Fruit fly (Drosophila melanogaster) whole organism, embryonic: ENCODE results near the gene CG7379.

Experiments
- CG10267 ChIP-seq: fragments of 200-800 bp; sonication (Bioruptor generic); optimal IDR thresholded peaks from 2 replicates; lab custom pipeline; 2018; ENCODE audit warnings: missing biosample characterization, mild to moderate bottlenecking, missing genetic modification characterization, moderate library complexity
- CG10979 ChIP-seq: fragments of 200-800 bp; sonication (Bioruptor generic); optimal IDR thresholded peaks from 2 replicates; lab custom pipeline; 2018; ENCODE audit warnings: missing biosample characterization, mild to moderate bottlenecking, missing genetic modification characterization, moderate library complexity
- CG11085 ChIP-seq: fragments of 200-800 bp; sonication (Bioruptor generic); IDR thresholded peaks from 2 replicates; pipeline ENCODE4 v1.3.6; 2022; ENCODE audit warnings: missing biosample characterization, missing genetic modification characterization
- CG13296 ChIP-seq: fragments of 200-800 bp; sonication (Bioruptor generic); optimal IDR thresholded peaks from 3 replicates; lab custom pipeline; 2018; ENCODE audit warnings: missing biosample characterization, mild to moderate bottlenecking, missing genetic modification characterization
- CG13894 ChIP-seq: fragments of 200-800 bp; sonication (Bioruptor generic); optimal IDR thresholded peaks from 3 replicates; lab custom pipeline; 2018; ENCODE audit warnings: missing biosample characterization, mild to moderate bottlenecking, missing genetic modification characterization, moderate library complexity
- CG14014 ChIP-seq: fragments of 200-800 bp; sonication (Bioruptor generic); IDR thresholded peaks from 2 replicates; pipeline ENCODE4 v1.3.6; 2022; ENCODE audit warnings: missing biosample characterization, missing genetic modification characterization
- CG15696 ChIP-seq: fragments of 200-800 bp; sonication (Bioruptor generic); optimal IDR thresholded peaks from 2 replicates; lab custom pipeline; 2019; ENCODE audit warnings: missing biosample characterization, mild to moderate bottlenecking, missing genetic modification characterization, moderate library complexity
- CG1603 ChIP-seq: fragments of 200-800 bp; sonication (Bioruptor generic); optimal IDR thresholded peaks from 2 replicates; lab custom pipeline; 2019; ENCODE audit warnings: missing biosample characterization, mild to moderate bottlenecking, missing genetic modification characterization, moderate library complexity
- CG1792 ChIP-seq: fragments of 200-800 bp; sonication (Bioruptor generic); optimal IDR thresholded peaks from 2 replicates; lab custom pipeline; 2016; ENCODE audit warnings: missing biosample characterization, missing genetic modification characterization
- CG18262 ChIP-seq: fragments of 200-800 bp; optimal IDR thresholded peaks from 3 replicates; lab custom pipeline; 2019; ENCODE audit warnings: missing biosample characterization, mild to moderate bottlenecking, missing genetic modification characterization, moderate library complexity
- CG2712 ChIP-seq: fragments of 200-800 bp; optimal IDR thresholded peaks from 3 replicates; lab custom pipeline; 2019; ENCODE audit warnings: missing biosample characterization, mild to moderate bottlenecking, missing genetic modification characterization, moderate library complexity
- CG4404 ChIP-seq: fragments of 200-800 bp; sonication (Bioruptor generic); IDR thresholded peaks from 2 replicates; pipeline ENCODE4 v1.3.6; 2022; ENCODE audit warnings: missing biosample characterization, missing genetic modification characterization
- CG4707 ChIP-seq: fragments of 200-800 bp; sonication (Bioruptor generic); optimal IDR thresholded peaks from 2 replicates; lab custom pipeline; 2018; ENCODE audit warnings: missing biosample characterization, mild to moderate bottlenecking, missing genetic modification characterization, moderate library complexity
- CG9727 ChIP-seq: fragments of 200-800 bp; sonication (Bioruptor generic); optimal IDR thresholded peaks from 3 replicates; lab custom pipeline; 2017; ENCODE audit warnings: missing biosample characterization, mild to moderate bottlenecking, missing genetic modification characterization
- CTCF ChIP-seq: fragments of 200-800 bp; sonication (Bioruptor generic); optimal IDR thresholded peaks from 2 replicates; lab custom pipeline; 2017; ENCODE audit warnings: missing biosample characterization, mild to moderate bottlenecking, missing genetic modification characterization, moderate library complexity
- CkIIα-i1 ChIP-seq: fragments of 200-800 bp; sonication (Bioruptor generic); IDR thresholded peaks from 2 replicates; pipeline ENCODE4 v1.3.6; 2022; ENCODE audit warnings: missing biosample characterization, missing genetic modification characterization
- D ChIP-seq, 2 experiments: fragments of 200-800 bp in 1 of 2; fragments of >200 bp in 1 of 2; sonication (Bioruptor generic) in 1 of 2; optimal IDR thresholded peaks; 2 replicates in 1 of 2; 3 replicates in 1 of 2; lab custom pipeline; 2017; ENCODE audit warnings: mild to moderate bottlenecking in 1 of 2, missing biosample characterization in 1 of 2, missing genetic modification characterization in 1 of 2, missing genetic modification reagents in 1 of 2
- Dek ChIP-seq: fragments of 200-800 bp; sonication (Bioruptor generic); optimal IDR thresholded peaks from 3 replicates; lab custom pipeline; 2019; ENCODE audit warnings: missing biosample characterization, mild to moderate bottlenecking, missing genetic modification characterization, moderate library complexity
- Doc3 ChIP-seq: fragments of 200-800 bp; sonication (Bioruptor generic); IDR thresholded peaks from 3 replicates; pipeline ENCODE4 v1.3.6; 2022; ENCODE audit warnings: missing biosample characterization, missing genetic modification characterization; ENCODE audit not compliant: partially characterized antibody
- ERR ChIP-seq: fragments of 200-800 bp; sonication (Bioruptor generic); optimal IDR thresholded peaks from 2 replicates; lab custom pipeline; 2016; ENCODE audit warnings: missing biosample characterization, missing genetic modification characterization
- Hsf ChIP-seq: fragments of 200-800 bp; sonication (Bioruptor generic); optimal IDR thresholded peaks from 3 replicates; lab custom pipeline; 2016; ENCODE audit warnings: missing biosample characterization, missing genetic modification characterization
- Mrtf ChIP-seq: fragments of 200-800 bp; sonication (Bioruptor generic); IDR thresholded peaks from 3 replicates; pipeline ENCODE4 v1.3.6; 2022; ENCODE audit warnings: missing biosample characterization, missing genetic modification characterization
- Ravus ChIP-seq: fragments of 200-800 bp; sonication (Bioruptor generic); IDR thresholded peaks from 2 replicates; pipeline ENCODE4 v1.3.6; 2022; ENCODE audit warnings: missing biosample characterization, missing genetic modification characterization
- Xbp1 ChIP-seq: fragments of 200-800 bp; sonication (Bioruptor generic); optimal IDR thresholded peaks from 3 replicates; lab custom pipeline; 2016; ENCODE audit warnings: missing biosample characterization, mild to moderate bottlenecking, missing genetic modification characterization
- ac ChIP-seq: fragments of 200-800 bp; sonication (Bioruptor generic); optimal IDR thresholded peaks from 3 replicates; lab custom pipeline; 2017; ENCODE audit warnings: missing biosample characterization, mild to moderate bottlenecking, missing genetic modification characterization
- bbx ChIP-seq: fragments of 200-800 bp; sonication (Bioruptor generic); IDR thresholded peaks from 2 replicates; pipeline ENCODE4 v1.3.6; 2022; ENCODE audit warnings: missing biosample characterization, missing genetic modification characterization; ENCODE audit not compliant: partially characterized antibody
- bsh ChIP-seq, 2 experiments: fragments of 200-800 bp; sonication (Bioruptor generic); optimal IDR thresholded peaks; 2 replicates each; lab custom pipeline; 2017 to 2018; ENCODE audit warnings: mild to moderate bottlenecking in 2 of 2, missing biosample characterization in 2 of 2, missing genetic modification characterization in 2 of 2, moderate library complexity in 1 of 2
- corto ChIP-seq: fragments of 200-800 bp; sonication (Bioruptor generic); optimal IDR thresholded peaks from 2 replicates; lab custom pipeline; 2016; ENCODE audit warnings: missing biosample characterization, mild to moderate bottlenecking, missing genetic modification characterization, moderate library complexity
- dmrt11E ChIP-seq: fragments of 200-800 bp; sonication (Bioruptor generic); optimal IDR thresholded peaks from 3 replicates; lab custom pipeline; 2018; ENCODE audit warnings: missing biosample characterization, mild to moderate bottlenecking, missing genetic modification characterization, moderate library complexity
- fd96Cb ChIP-seq: fragments of 200-800 bp; sonication (Bioruptor generic); optimal IDR thresholded peaks from 2 replicates; lab custom pipeline; 2018; ENCODE audit warnings: missing biosample characterization, mild to moderate bottlenecking, missing genetic modification characterization, moderate library complexity
- gem ChIP-seq: fragments of 200-800 bp; sonication (Bioruptor generic); optimal IDR thresholded peaks from 2 replicates; lab custom pipeline; 2019; ENCODE audit warnings: missing biosample characterization, mild to moderate bottlenecking, missing genetic modification characterization, moderate library complexity
- grn ChIP-seq: fragments of 200-800 bp; sonication (Bioruptor generic); optimal IDR thresholded peaks from 3 replicates; lab custom pipeline; 2017; ENCODE audit warnings: missing biosample characterization, missing genetic modification characterization
- insv ChIP-seq, 2 experiments: fragments of 200-800 bp; sonication (Bioruptor generic); optimal IDR thresholded peaks; 3 replicates each; lab custom pipeline; 2016 to 2018; ENCODE audit warnings: missing biosample characterization in 2 of 2, missing genetic modification characterization in 2 of 2
- lbe ChIP-seq: fragments of 200-800 bp; sonication (Bioruptor generic); optimal IDR thresholded peaks from 2 replicates; lab custom pipeline; 2016; ENCODE audit warnings: missing biosample characterization, mild to moderate bottlenecking, missing genetic modification characterization
- lola ChIP-seq, 3 experiments: fragments of >200 bp in 2 of 3; fragments of 200-800 bp in 1 of 3; sonication (Bioruptor generic) in 1 of 3; optimal IDR thresholded peaks; 2 replicates each; lab custom pipeline; 2017 to 2019; ENCODE audit warnings: missing biosample characterization in 3 of 3, missing genetic modification characterization in 3 of 3, mild to moderate bottlenecking in 1 of 3, moderate library complexity in 1 of 3
- nerfin-2 ChIP-seq: fragments of 200-800 bp; sonication (Bioruptor generic); IDR thresholded peaks from 2 replicates; pipeline ENCODE4 v1.3.6; 2022; ENCODE audit warnings: missing biosample characterization, missing genetic modification characterization; ENCODE audit not compliant: partially characterized antibody
- nom ChIP-seq: fragments of 200-800 bp; sonication (Bioruptor generic); optimal IDR thresholded peaks from 2 replicates; lab custom pipeline; 2017; ENCODE audit warnings: missing biosample characterization, missing genetic modification characterization, mild to moderate bottlenecking, moderate library complexity, missing genetic modification reagents
- pb ChIP-seq: fragments of 200-800 bp; sonication (Bioruptor generic); optimal IDR thresholded peaks from 3 replicates; lab custom pipeline; 2016; ENCODE audit warnings: missing biosample characterization, missing genetic modification characterization
- prd ChIP-seq, 3 experiments: fragments of >200 bp in 2 of 3; fragments of 200-800 bp in 1 of 3; sonication (Bioruptor generic) in 1 of 3; optimal IDR thresholded peaks in 2 of 3; IDR thresholded peaks in 1 of 3; 2 replicates in 2 of 3; 3 replicates in 1 of 3; pipeline versions ENCODE4 v1.3.6 to Lab custom; 2017 to 2022; ENCODE audit warnings: missing biosample characterization in 1 of 3, missing genetic modification characterization in 1 of 3
- pros ChIP-seq: fragments of 200-800 bp; sonication (Bioruptor generic); optimal IDR thresholded peaks from 3 replicates; lab custom pipeline; 2019; ENCODE audit warnings: missing biosample characterization, mild to moderate bottlenecking, missing genetic modification characterization, moderate library complexity
- tio ChIP-seq: fragments of 200-800 bp; sonication (Bioruptor generic); optimal IDR thresholded peaks from 2 replicates; lab custom pipeline; 2017; ENCODE audit warnings: missing biosample characterization, missing genetic modification characterization, inconsistent platforms
- twi ChIP-seq: fragments of 200-800 bp; optimal IDR thresholded peaks from 2 replicates; lab custom pipeline; 2019; ENCODE audit warnings: missing biosample characterization, mild to moderate bottlenecking, missing genetic modification characterization, moderate library complexity
- zen ChIP-seq: fragments of 200-800 bp; sonication (Bioruptor generic); optimal IDR thresholded peaks from 3 replicates; lab custom pipeline; 2018; ENCODE audit warnings: missing biosample characterization, mild to moderate bottlenecking, missing genetic modification characterization, moderate library complexity
- zf30C ChIP-seq: fragments of 200-800 bp; sonication (Bioruptor generic); optimal IDR thresholded peaks from 3 replicates; lab custom pipeline; 2018; ENCODE audit warnings: missing biosample characterization, mild to moderate bottlenecking, missing genetic modification characterization

CG7379 gene

DNA sequence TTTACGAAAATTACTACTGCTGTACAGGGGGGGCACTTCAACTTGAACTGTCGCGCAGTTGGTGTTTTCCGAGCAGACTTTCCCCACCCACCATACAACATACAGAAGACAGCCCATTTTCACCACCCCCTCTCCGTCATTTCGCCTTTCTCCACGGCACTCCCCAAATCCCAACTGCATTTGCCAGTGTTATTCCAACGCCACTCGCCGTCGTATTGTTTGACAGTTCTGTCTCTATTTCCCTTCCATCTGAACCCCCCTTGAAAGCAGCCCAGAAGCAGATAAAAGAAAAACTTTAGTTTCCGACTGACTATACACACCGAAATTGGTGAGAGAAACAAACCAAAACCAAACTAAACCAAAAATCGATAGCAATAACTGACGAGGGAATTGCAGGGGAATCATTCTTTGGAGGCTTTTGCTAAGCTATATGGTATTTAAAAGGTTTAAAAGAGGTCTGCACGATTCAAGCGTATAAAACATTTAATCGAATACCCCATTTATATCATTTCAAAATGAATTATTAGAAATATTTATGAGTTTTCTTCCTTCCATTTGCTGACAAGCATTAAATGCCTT lies 29.0 kb upstream of the CG7379 start (continued):
- TF ChIP-seq CkIIα-i1 (GFP tag; lab: Robert Waterston, UW) (no peak), CG13894 (tag; lab: Kevin White, UChicago) (no peak), CG1792 (GFP tag; lab: Kevin White, UChicago) (no peak), fd96Cb (tag; lab: Kevin White, UChicago) (no peak), nom (GFP tag; lab: Kevin White, UChicago) (no peak), CG4707 (GFP tag; lab: Kevin White, UChicago) (no peak), bsh (GFP tag; optimal IDR thresholded peaks at IDR 0.05; lab: Kevin White, UChicago) (no peak)

- TF ChIP-seq lola (GFP tag; optimal IDR thresholded peaks at IDR 0.05; lab: Kevin White, UChicago) (peak in 1 of 3 experiments; percentile 9), CG18262 (peak; percentile 17), CG10267 (tag; lab: Kevin White, UChicago) (peak; percentile 11), D (optimal IDR thresholded peaks at IDR 0.05; lab: Kevin White, UChicago) (peak; percentile 86), D (GFP tag; optimal IDR thresholded peaks at IDR 0.05; lab: Kevin White, UChicago) (no peak), dmrt11E (tag; lab: Kevin White, UChicago) (peak; percentile 12), CG4404 (GFP tag; lab: Robert Waterston, UW) (peak; percentile 42; the same call in 1 of the 2 replicates), zf30C (GFP tag; lab: Kevin White, UChicago) (peak; percentile 78), Ravus (GFP tag; lab: Robert Waterston, UW) (no peak), Mrtf (GFP tag; lab: Robert Waterston, UW) (no peak), Doc3 (no peak), twi (tag; lab: Kevin White, UChicago) (peak; percentile 27), CTCF (GFP tag; lab: Kevin White, UChicago) (no peak), pros (peak; percentile 87), prd (optimal IDR thresholded peaks at IDR 0.05; lab: Kevin White, UChicago) (no peak), prd (GFP tag; IDR thresholded peaks at IDR 0.05; lab: Robert Waterston, UW) (peak; percentile 17; the same call in 2 of the 3 replicates), nerfin-2 (GFP tag; lab: Robert Waterston, UW) (no peak), ERR (GFP tag; lab: Kevin White, UChicago) (no peak), CG1603 (no peak), ac (GFP tag; lab: Kevin White, UChicago) (peak; percentile 65), CkIIα-i1 (GFP tag; lab: Robert Waterston, UW) (no peak), lbe (GFP tag; lab: Kevin White, UChicago) (peak; percentile 14), pb (GFP tag; lab: Kevin White, UChicago) (no peak), CG10979 (tag; lab: Kevin White, UChicago) (peak; percentile 21), CG9727 (GFP tag; lab: Kevin White, UChicago) (peak; percentile 40), insv (GFP tag; optimal IDR thresholded peaks at IDR 0.05; lab: Kevin White, UChicago) (no peak), gem (tag; lab: Kevin White, UChicago) (no peak), grn (GFP tag; lab: Kevin White, UChicago) (peak; percentile 22), CG14014 (no peak), CG11085 (GFP tag; lab: Robert Waterston, UW) (no peak), zen (tag; lab: Kevin White, UChicago) (peak; percentile 96), CG2712 (tag; lab: Kevin White, UChicago) (peak; percentile 14), Xbp1 (GFP tag; lab: Kevin White, UChicago) (no peak), corto (GFP tag; lab: Kevin White, UChicago) (peak; percentile 28), CG13296 (no peak), bbx (no peak), tio (no peak), CG15696 (peak; percentile 68), Hsf (GFP tag; lab: Kevin White, UChicago) (no peak), Dek (tag; lab: Kevin White, UChicago) (no peak)
Observed at dm6 chr3R:17825806-17826583, 27.9 kb upstream of the CG7379 start.
